Fruit fly (Drosophila melanogaster) S2 (cell line): ENCODE results near the gene CG13060.

ENCODE experiments used
- CG8478 ChIP-seq: fragments of >200 bp; optimal IDR thresholded peaks from 2 replicates; lab custom pipeline; 2018
- CTCF ChIP-seq, 2 experiments: fragments of >200 bp; optimal IDR thresholded peaks; 2 replicates each; lab custom pipeline; 2018

DNA sequence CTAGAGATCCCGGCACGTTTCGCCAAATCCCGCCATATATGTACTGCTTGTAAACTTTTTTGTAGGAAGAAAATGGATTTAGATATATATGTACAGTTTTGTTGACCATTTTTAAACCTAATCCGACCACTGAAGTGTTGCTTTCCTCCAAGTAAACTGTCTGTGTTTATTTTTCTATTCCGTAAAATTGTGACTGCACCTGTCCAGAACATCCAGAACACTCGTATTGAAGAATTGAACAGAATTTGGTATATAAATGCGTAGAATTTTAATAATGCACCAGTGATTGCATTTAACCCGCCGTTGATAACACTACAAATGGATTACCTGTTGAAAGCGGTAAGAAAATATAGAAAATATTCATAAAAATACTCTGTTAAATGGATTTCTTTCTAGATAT is 15.7 kb upstream of the CG13060 start, which contains the start of gene CG43249:
- TF ChIP-seq CG8478 (lab: Kevin White, UChicago) = no peak
- TF ChIP-seq CTCF (optimal IDR thresholded peaks at IDR 0.05; lab: Kevin White, UChicago) = no peak
